Fruit fly (Drosophila melanogaster) whole organism, embryonic: Measurements from ENCODE around the gene CG12680.
A peak's percentile ranks its signal among the peaks of the same experiment; 100 is the strongest.

Experiments
- Aef1 ChIP-seq: fragments of 200-800 bp; sonication (Bioruptor generic); IDR thresholded peaks from 3 replicates; pipeline ENCODE4 v1.3.6; 2022; ENCODE audit warnings: missing biosample characterization, missing genetic modification characterization
- Antp ChIP-seq: fragments of 200-800 bp; sonication (Bioruptor generic); optimal IDR thresholded peaks from 3 replicates; lab custom pipeline; 2016; ENCODE audit warnings: missing biosample characterization, missing genetic modification characterization
- CG10565 ChIP-seq: fragments of 200-800 bp; sonication (Bioruptor generic); optimal IDR thresholded peaks from 3 replicates; lab custom pipeline; 2016; ENCODE audit warnings: missing biosample characterization, mild to moderate bottlenecking, missing genetic modification characterization
- CG11456 ChIP-seq: fragments of 200-800 bp; sonication (Bioruptor generic); IDR thresholded peaks from 3 replicates; pipeline ENCODE4 v1.3.6; 2022; ENCODE audit warnings: missing biosample characterization, missing genetic modification characterization
- CG15073 ChIP-seq: fragments of 200-800 bp; sonication (Bioruptor generic); optimal IDR thresholded peaks from 2 replicates; lab custom pipeline; 2016; ENCODE audit warnings: missing biosample characterization, missing genetic modification characterization
- CG1647 ChIP-seq: fragments of 200-800 bp; sonication (Bioruptor generic); optimal IDR thresholded peaks from 3 replicates; lab custom pipeline; 2016; ENCODE audit warnings: missing biosample characterization, missing genetic modification characterization
- CG18619 ChIP-seq: fragments of 200-800 bp; sonication (Bioruptor generic); optimal IDR thresholded peaks from 3 replicates; lab custom pipeline; 2017; ENCODE audit warnings: missing biosample characterization, mild to moderate bottlenecking, missing genetic modification characterization
- CG18764 ChIP-seq: fragments of 200-800 bp; sonication (Bioruptor generic); optimal IDR thresholded peaks from 3 replicates; lab custom pipeline; 2016; ENCODE audit warnings: missing biosample characterization, missing genetic modification characterization
- CG2678 ChIP-seq: fragments of 200-800 bp; sonication (Bioruptor generic); optimal IDR thresholded peaks from 3 replicates; lab custom pipeline; 2019; ENCODE audit warnings: missing biosample characterization, mild to moderate bottlenecking, missing genetic modification characterization, moderate library complexity
- CG31224 ChIP-seq: fragments of 200-800 bp; sonication (Bioruptor generic); IDR thresholded peaks from 2 replicates; pipeline ENCODE4 v1.3.6; 2022; ENCODE audit warnings: missing biosample characterization, missing genetic modification characterization
- CG4282 ChIP-seq: fragments of 200-800 bp; sonication (Bioruptor generic); optimal IDR thresholded peaks from 2 replicates; lab custom pipeline; 2016; ENCODE audit warnings: missing biosample characterization, missing genetic modification characterization
- CG5953 ChIP-seq: fragments of 200-800 bp; sonication (Bioruptor generic); IDR thresholded peaks from 2 replicates; pipeline ENCODE4 v1.3.6; 2022; ENCODE audit warnings: missing biosample characterization, missing genetic modification characterization
- CG6854 ChIP-seq: fragments of 200-800 bp; sonication (Bioruptor generic); optimal IDR thresholded peaks from 3 replicates; lab custom pipeline; 2017; ENCODE audit warnings: missing biosample characterization, mild to moderate bottlenecking, missing genetic modification characterization
- CG7271 ChIP-seq: fragments of 200-800 bp; sonication (Bioruptor generic); optimal IDR thresholded peaks from 2 replicates; lab custom pipeline; 2018; ENCODE audit warnings: missing biosample characterization, mild to moderate bottlenecking, missing genetic modification characterization, moderate library complexity
- CG7357 ChIP-seq: fragments of 200-800 bp; sonication (Bioruptor generic); IDR thresholded peaks from 3 replicates; pipeline ENCODE4 v1.3.6; 2022; ENCODE audit warnings: missing biosample characterization, missing genetic modification characterization
- CG7963 ChIP-seq: fragments of 200-800 bp; sonication (Bioruptor generic); IDR thresholded peaks from 3 replicates; pipeline ENCODE4 v1.3.6; 2022; ENCODE audit warnings: missing biosample characterization, missing genetic modification characterization; ENCODE audit not compliant: partially characterized antibody
- CG8089 ChIP-seq: fragments of 200-800 bp; sonication (Bioruptor generic); optimal IDR thresholded peaks from 3 replicates; lab custom pipeline; 2016; ENCODE audit warnings: missing biosample characterization, missing genetic modification characterization
- CG9437 ChIP-seq: fragments of 200-800 bp; sonication (Bioruptor generic); optimal IDR thresholded peaks from 2 replicates; lab custom pipeline; 2018; ENCODE audit warnings: missing biosample characterization, mild to moderate bottlenecking, missing genetic modification characterization
- CG9727 ChIP-seq: fragments of 200-800 bp; sonication (Bioruptor generic); optimal IDR thresholded peaks from 3 replicates; lab custom pipeline; 2017; ENCODE audit warnings: missing biosample characterization, mild to moderate bottlenecking, missing genetic modification characterization
- Deaf1 ChIP-seq: fragments of 200-800 bp; optimal IDR thresholded peaks from 3 replicates; lab custom pipeline; 2019; ENCODE audit warnings: missing biosample characterization, mild to moderate bottlenecking, missing genetic modification characterization, moderate library complexity
- E2f1 ChIP-seq: fragments of 200-800 bp; sonication (Bioruptor generic); IDR thresholded peaks from 2 replicates; pipeline ENCODE4 v1.3.6; 2022; ENCODE audit warnings: missing biosample characterization, missing genetic modification characterization
- E2f2 ChIP-seq: fragments of 200-800 bp; sonication (Bioruptor generic); IDR thresholded peaks from 2 replicates; pipeline ENCODE4 v1.3.6; 2022; ENCODE audit warnings: missing biosample characterization, missing genetic modification characterization
- Poxn ChIP-seq: fragments of 200-800 bp; sonication (Bioruptor generic); IDR thresholded peaks from 2 replicates; pipeline ENCODE4 v1.3.6; 2022; ENCODE audit warnings: missing biosample characterization, missing genetic modification characterization
- Rfx ChIP-seq: fragments of 200-800 bp; sonication (Bioruptor generic); IDR thresholded peaks from 2 replicates; pipeline ENCODE4 v1.3.6; 2022; ENCODE audit warnings: missing biosample characterization, missing genetic modification characterization
- Sox100B ChIP-seq: fragments of 200-800 bp; sonication (Bioruptor generic); optimal IDR thresholded peaks from 3 replicates; lab custom pipeline; 2018; ENCODE audit warnings: missing biosample characterization, mild to moderate bottlenecking, missing genetic modification characterization
- ab ChIP-seq: fragments of 200-800 bp; sonication (Bioruptor generic); optimal IDR thresholded peaks from 2 replicates; lab custom pipeline; 2016; ENCODE audit warnings: missing biosample characterization, missing genetic modification characterization
- abd-A ChIP-seq: fragments of 200-800 bp; sonication (Bioruptor generic); optimal IDR thresholded peaks from 3 replicates; lab custom pipeline; 2019; ENCODE audit warnings: missing biosample characterization, mild to moderate bottlenecking, missing genetic modification characterization, moderate library complexity
- ash1 ChIP-seq: fragments of 200-800 bp; sonication (Bioruptor generic); optimal IDR thresholded peaks from 2 replicates; lab custom pipeline; 2018; ENCODE audit warnings: missing biosample characterization, mild to moderate bottlenecking, missing genetic modification characterization
- az2 ChIP-seq: fragments of 200-800 bp; sonication (Bioruptor generic); optimal IDR thresholded peaks from 3 replicates; lab custom pipeline; 2016; ENCODE audit warnings: missing biosample characterization, missing genetic modification characterization
- bcd ChIP-seq: fragments of 200-800 bp; sonication (Bioruptor generic); optimal IDR thresholded peaks from 2 replicates; lab custom pipeline; 2017; ENCODE audit warnings: missing biosample characterization, mild to moderate bottlenecking, missing genetic modification characterization
- ci ChIP-seq: fragments of 200-800 bp; sonication (Bioruptor generic); IDR thresholded peaks from 3 replicates; pipeline ENCODE4 v1.3.6; 2022; ENCODE audit warnings: missing biosample characterization, missing genetic modification characterization
- corto ChIP-seq: fragments of 200-800 bp; sonication (Bioruptor generic); optimal IDR thresholded peaks from 2 replicates; lab custom pipeline; 2016; ENCODE audit warnings: missing biosample characterization, mild to moderate bottlenecking, missing genetic modification characterization, moderate library complexity
- danr ChIP-seq: fragments of 200-800 bp; sonication (Bioruptor generic); IDR thresholded peaks from 2 replicates; pipeline ENCODE4 v1.3.6; 2022; ENCODE audit warnings: missing biosample characterization, missing genetic modification characterization
- dmrt99B ChIP-seq: fragments of 200-800 bp; sonication (Bioruptor generic); optimal IDR thresholded peaks from 2 replicates; lab custom pipeline; 2018; ENCODE audit warnings: missing biosample characterization, mild to moderate bottlenecking, missing genetic modification characterization, moderate library complexity
- exex ChIP-seq: fragments of 200-800 bp; sonication (Bioruptor generic); optimal IDR thresholded peaks from 4 replicates; lab custom pipeline; 2018; ENCODE audit warnings: missing biosample characterization, mild to moderate bottlenecking, missing genetic modification characterization, moderate library complexity
- fu2 ChIP-seq: fragments of 200-800 bp; sonication (Bioruptor generic); optimal IDR thresholded peaks from 2 replicates; lab custom pipeline; 2016; ENCODE audit warnings: missing biosample characterization, missing genetic modification characterization
- hth ChIP-seq: fragments of >200 bp; optimal IDR thresholded peaks from 2 replicates; lab custom pipeline; 2017; ENCODE audit warnings: inconsistent platforms
- nerfin-1 ChIP-seq: fragments of 200-800 bp; sonication (Bioruptor generic); optimal IDR thresholded peaks from 3 replicates; lab custom pipeline; 2019; ENCODE audit warnings: missing biosample characterization, mild to moderate bottlenecking, missing genetic modification characterization, moderate library complexity
- nom ChIP-seq: fragments of 200-800 bp; sonication (Bioruptor generic); optimal IDR thresholded peaks from 2 replicates; lab custom pipeline; 2017; ENCODE audit warnings: missing biosample characterization, missing genetic modification characterization, mild to moderate bottlenecking, moderate library complexity, missing genetic modification reagents
- pan ChIP-seq, 4 experiments: fragments of >200 bp in 3 of 4; fragments of 200-800 bp in 1 of 4; sonication (Bioruptor generic) in 1 of 4; optimal IDR thresholded peaks in 3 of 4; IDR thresholded peaks in 1 of 4; 2 replicates each; pipeline versions ENCODE4 v1.3.6 to Lab custom; 2017 to 2022; ENCODE audit warnings: missing biosample characterization in 2 of 4, missing genetic modification characterization in 2 of 4, mixed read lengths in 1 of 4
- pho ChIP-seq: fragments of 200-800 bp; sonication (Bioruptor generic); optimal IDR thresholded peaks from 2 replicates; lab custom pipeline; 2016; ENCODE audit warnings: missing biosample characterization, missing genetic modification characterization
- slbo ChIP-seq: fragments of 200-800 bp; sonication (Bioruptor generic); IDR thresholded peaks from 2 replicates; pipeline ENCODE4 v1.3.6; 2022; ENCODE audit warnings: missing biosample characterization, missing genetic modification characterization
- sob ChIP-seq: fragments of 200-800 bp; sonication (Bioruptor generic); IDR thresholded peaks from 2 replicates; pipeline ENCODE4 v1.3.6; 2022; ENCODE audit warnings: missing biosample characterization, missing genetic modification characterization
- tna ChIP-seq: fragments of 200-800 bp; sonication (Bioruptor generic); IDR thresholded peaks from 2 replicates; pipeline ENCODE4 v1.3.6; 2022; ENCODE audit warnings: missing biosample characterization, missing genetic modification characterization; ENCODE audit not compliant: partially characterized antibody
- tup ChIP-seq: fragments of 200-800 bp; sonication (Bioruptor generic); optimal IDR thresholded peaks from 2 replicates; lab custom pipeline; 2016; ENCODE audit warnings: missing biosample characterization, mild to moderate bottlenecking, missing genetic modification characterization, moderate library complexity
- vfl ChIP-seq: fragments of 200-800 bp; sonication (Bioruptor generic); optimal IDR thresholded peaks from 2 replicates; lab custom pipeline; 2016; ENCODE audit warnings: missing biosample characterization, missing genetic modification characterization
- vvl ChIP-seq: fragments of 200-800 bp; sonication (Bioruptor generic); IDR thresholded peaks from 2 replicates; pipeline ENCODE4 v1.3.6; 2022; ENCODE audit warnings: missing biosample characterization, missing genetic modification characterization
- wdn ChIP-seq: fragments of 200-800 bp; sonication (Bioruptor generic); IDR thresholded peaks from 2 replicates; pipeline ENCODE4 v1.3.6; 2022; ENCODE audit warnings: missing biosample characterization, missing genetic modification characterization
- zfh2 ChIP-seq: fragments of 200-800 bp; sonication (Bioruptor generic); optimal IDR thresholded peaks from 2 replicates; lab custom pipeline; 2016; ENCODE audit warnings: missing biosample characterization, missing genetic modification characterization

Gene CG12680

DNA sequence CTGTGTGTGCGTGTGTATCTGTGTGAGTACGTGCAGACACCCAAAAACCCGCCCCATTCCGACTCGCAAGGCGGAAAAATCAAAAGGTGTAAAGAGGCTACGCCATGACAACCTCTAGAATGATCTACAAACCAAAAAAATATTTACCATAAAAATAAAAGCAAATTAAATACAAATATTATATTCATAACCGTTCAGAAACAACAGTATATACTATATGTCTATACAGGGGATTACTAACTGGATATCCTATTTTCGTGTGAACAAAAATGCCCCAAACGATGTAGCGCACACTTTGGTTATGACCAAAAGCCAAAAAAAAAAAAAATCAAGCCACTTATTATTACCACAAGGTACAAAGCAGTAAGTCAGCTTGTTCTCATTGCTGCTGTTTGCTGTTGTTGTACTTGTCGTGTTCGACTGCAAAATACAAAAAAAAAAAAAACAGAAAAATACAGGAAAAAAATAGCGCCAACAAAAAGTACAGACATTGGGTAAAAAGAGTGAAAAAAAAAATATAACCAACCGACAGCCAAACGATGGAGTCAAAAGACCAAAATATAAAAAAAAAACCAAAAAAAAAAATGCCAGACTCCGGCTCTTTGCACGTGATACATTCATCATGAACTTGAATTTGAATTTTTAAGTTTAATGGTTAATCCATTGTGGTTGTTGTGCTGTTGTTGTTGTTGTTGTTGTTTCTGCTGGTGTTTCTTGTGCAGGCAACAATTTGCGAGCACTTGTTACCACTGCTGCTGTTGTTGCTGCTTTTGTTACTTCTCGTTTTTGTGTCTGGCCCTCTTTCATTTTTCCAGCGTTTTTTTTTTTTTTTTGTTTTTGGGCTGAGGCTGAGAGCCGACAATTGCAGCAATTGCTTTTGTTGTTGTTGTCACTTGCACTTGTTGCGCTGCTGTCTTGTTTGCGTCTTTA lies 44.5 kb downstream of the CG12680 start (continued):
- no peak; the same call in 1 of the 2 replicates for TF ChIP-seq wdn (GFP tag; lab: Robert Waterston, UW)
- peak; percentile 9 for TF ChIP-seq Sox100B (GFP tag; lab: Kevin White, UChicago)
- TF ChIP-seq corto, result no peak
- TF ChIP-seq CG7357 (GFP tag; lab: Robert Waterston, UW), result peak; percentile 70
- TF ChIP-seq fu2 (GFP tag; lab: Kevin White, UChicago), result no peak
- no peak for TF ChIP-seq nerfin-1
- TF ChIP-seq CG4282 (GFP tag; lab: Kevin White, UChicago), result no peak
- TF ChIP-seq CG6854 (GFP tag; lab: Kevin White, UChicago), result peak; percentile 25
- peak; percentile 78; the same call in 2 of the 3 replicates for TF ChIP-seq ci (GFP tag; lab: Robert Waterston, UW)
- peak; percentile 69 for TF ChIP-seq sob (GFP tag; lab: Robert Waterston, UW)
- peak; percentile 82 for TF ChIP-seq Aef1 (GFP tag; lab: Robert Waterston, UW)
- TF ChIP-seq Poxn (GFP tag; lab: Robert Waterston, UW), result peak; percentile 27; the same call in 1 of the 2 replicates
- no peak for TF ChIP-seq CG7271 (tag; lab: Kevin White, UChicago)
- TF ChIP-seq hth (lab: Kevin White, UChicago), result no peak
- peak; percentile 23 for TF ChIP-seq Deaf1 (tag; lab: Kevin White, UChicago)
- no peak for TF ChIP-seq exex (tag; lab: Kevin White, UChicago)
- TF ChIP-seq tna, result no peak
- peak; percentile 56 for TF ChIP-seq E2f2 (GFP tag; lab: Robert Waterston, UW)
- no peak for TF ChIP-seq CG9437 (GFP tag; lab: Kevin White, UChicago)
- TF ChIP-seq vfl (GFP tag; lab: Kevin White, UChicago), result peak; percentile 17
- TF ChIP-seq tup (GFP tag; lab: Kevin White, UChicago), result peak; percentile 20
- peak; percentile 31 for TF ChIP-seq nom (GFP tag; lab: Kevin White, UChicago)
- 0 out of 2 replicates have a peak, but pooled peaks have one; percentile 38 for TF ChIP-seq danr (GFP tag; lab: Robert Waterston, UW)
- no peak for TF ChIP-seq CG1647 (GFP tag; lab: Kevin White, UChicago)
- TF ChIP-seq ash1, result no peak
- peak; percentile 24 for TF ChIP-seq az2 (GFP tag; lab: Kevin White, UChicago)
- TF ChIP-seq ab, result no peak
- TF ChIP-seq E2f1, result peak; percentile 78
- peak; percentile 74 for TF ChIP-seq dmrt99B (tag; lab: Kevin White, UChicago)
- TF ChIP-seq CG8089 (GFP tag; lab: Kevin White, UChicago), result no peak
- TF ChIP-seq bcd (GFP tag; lab: Kevin White, UChicago), result peak; percentile 65
- TF ChIP-seq CG5953, result 0 out of 2 replicates have a peak, but pooled peaks have one; percentile 28
- peak; percentile 79 for TF ChIP-seq CG31224
- no peak for TF ChIP-seq pan (optimal IDR thresholded peaks at IDR 0.05; lab: Kevin White, UChicago)
- TF ChIP-seq pan (GFP tag; optimal IDR thresholded peaks at IDR 0.05 in 1 of 2, IDR thresholded peaks at IDR 0.05 in 1 of 2), result peak in 1 of 2 experiments; percentile 87
- TF ChIP-seq zfh2 (GFP tag; lab: Kevin White, UChicago), result peak; percentile 62
- TF ChIP-seq CG11456, result peak; percentile 84
- peak; percentile 34 for TF ChIP-seq CG18619 (GFP tag; lab: Kevin White, UChicago)
- peak; percentile 76 for TF ChIP-seq CG2678
- TF ChIP-seq abd-A (tag; lab: Kevin White, UChicago), result no peak
- TF ChIP-seq vvl, result peak; percentile 83
- no peak for TF ChIP-seq CG7963
- TF ChIP-seq Antp (GFP tag; lab: Kevin White, UChicago), result peak; percentile 9
- TF ChIP-seq slbo (GFP tag; lab: Robert Waterston, UW), result peak; percentile 88
- peak; percentile 28 for TF ChIP-seq pho
- TF ChIP-seq CG18764 (GFP tag; lab: Kevin White, UChicago), result no peak
- peak; percentile 89 for TF ChIP-seq Rfx (GFP tag; lab: Robert Waterston, UW)
- TF ChIP-seq CG9727, result peak; percentile 49
- TF ChIP-seq CG10565 (GFP tag; lab: Kevin White, UChicago), result no peak
- no peak for TF ChIP-seq CG15073
